Fruit fly (Drosophila melanogaster): ENCODE measurements around the gene Ror.

Ror gene

dm6 chr2L:10251592-10251991 lies at the start of gene Ror:
Gene Ror (plus strand): TSS chr2L:10251843.
- TF ChIP-seq EcR (GFP tag; optimal IDR thresholded peaks at IDR 0.05) (peak; percentile 69), CG9948 (tag; optimal IDR thresholded peaks at IDR 0.05) (no peak)

dm6 chr2L:10203933-10204509 lies 47.6 kb upstream of the Ror start, which contains the start of gene CG34159:
Gene CG34159 (minus strand): TSS chr2L:10204317.
- TF ChIP-seq Snoo (tag; optimal IDR thresholded peaks at IDR 0.05): no peak
- no peak for TF ChIP-seq EcR (GFP tag; optimal IDR thresholded peaks at IDR 0.05)
- TF ChIP-seq CG8159 (tag; optimal IDR thresholded peaks at IDR 0.05): no peak
- TF ChIP-seq CG13204 (GFP tag; optimal IDR thresholded peaks at IDR 0.05): no peak
- no peak for TF ChIP-seq Pif1A (GFP tag; optimal IDR thresholded peaks at IDR 0.05)
- TF ChIP-seq CG14655 (GFP tag; optimal IDR thresholded peaks at IDR 0.05): no peak
- no peak for TF ChIP-seq CG10348 (GFP tag; IDR thresholded peaks at IDR 0.05)
- TF ChIP-seq D1 (tag; optimal IDR thresholded peaks at IDR 0.05): no peak
- no peak for TF ChIP-seq CG32121 (GFP tag; IDR thresholded peaks at IDR 0.05)
- TF ChIP-seq Pif1B (GFP tag; optimal IDR thresholded peaks at IDR 0.05): no peak
- TF ChIP-seq CG8301 (tag; optimal IDR thresholded peaks at IDR 0.05): no peak
- TF ChIP-seq CG12605 (GFP tag; IDR thresholded peaks at IDR 0.05): no peak
- TF ChIP-seq CG34367 (tag; optimal IDR thresholded peaks at IDR 0.05): no peak
- no peak for TF ChIP-seq CG4496 (GFP tag; IDR thresholded peaks at IDR 0.05)
- TF ChIP-seq gl (tag; optimal IDR thresholded peaks at IDR 0.05): no peak
- no peak for TF ChIP-seq CG17806 (tag; optimal IDR thresholded peaks at IDR 0.05)
- no peak for TF ChIP-seq CG15710 (tag; optimal IDR thresholded peaks at IDR 0.05)

DNA sequence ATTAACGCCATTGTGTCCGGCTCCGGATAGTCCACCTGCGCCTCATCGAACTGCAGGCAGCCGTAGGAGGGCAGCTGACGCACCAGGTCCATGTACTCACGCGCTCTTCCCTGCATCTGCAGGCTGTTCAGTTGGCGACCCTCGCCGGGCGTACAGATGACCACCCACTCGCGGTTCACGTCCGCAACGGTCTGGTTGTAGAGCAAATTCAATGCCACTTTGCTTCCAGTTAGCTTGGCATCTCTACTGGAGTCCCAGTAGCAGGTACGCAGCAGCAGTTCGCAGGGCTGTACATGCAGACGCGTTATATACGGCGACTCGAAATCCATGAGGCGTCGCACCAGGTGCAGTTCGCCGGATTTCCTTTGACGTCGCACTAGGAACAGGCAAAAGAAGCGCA lies 45.7 kb upstream of the Ror start:
- TF ChIP-seq CG9948 (tag; optimal IDR thresholded peaks at IDR 0.05) (no peak), fd96Ca (GFP tag; IDR thresholded peaks at IDR 0.05) (no peak), CG10348 (GFP tag; IDR thresholded peaks at IDR 0.05) (no peak), Snoo (tag; optimal IDR thresholded peaks at IDR 0.05) (no peak), CG4496 (GFP tag; IDR thresholded peaks at IDR 0.05) (no peak), Ets98B (GFP tag; IDR thresholded peaks at IDR 0.05) (no peak), CG32121 (GFP tag; IDR thresholded peaks at IDR 0.05) (no peak), Pif1A (GFP tag; optimal IDR thresholded peaks at IDR 0.05) (no peak), CG15710 (tag; optimal IDR thresholded peaks at IDR 0.05) (no peak), CG8159 (tag; optimal IDR thresholded peaks at IDR 0.05) (no peak), CG12605 (GFP tag; IDR thresholded peaks at IDR 0.05) (no peak), CG14655 (GFP tag; optimal IDR thresholded peaks at IDR 0.05) (no peak), Pif1B (GFP tag; optimal IDR thresholded peaks at IDR 0.05) (no peak)

dm6 chr2L:10206633-10207162 lies 44.9 kb upstream of the Ror start, which contains the start of gene Snx17:
Gene Snx17 (minus strand): TSS chr2L:10206961.
- no peak for TF ChIP-seq CG8159 (tag; optimal IDR thresholded peaks at IDR 0.05)
- no peak for TF ChIP-seq CG34367 (tag; optimal IDR thresholded peaks at IDR 0.05)
- TF ChIP-seq fd96Ca (GFP tag; IDR thresholded peaks at IDR 0.05): no peak
- no peak for TF ChIP-seq D1 (tag; optimal IDR thresholded peaks at IDR 0.05)
- no peak for TF ChIP-seq CG8301 (tag; optimal IDR thresholded peaks at IDR 0.05)
- TF ChIP-seq CG9948 (tag; optimal IDR thresholded peaks at IDR 0.05): no peak
- no peak for TF ChIP-seq EcR (GFP tag; optimal IDR thresholded peaks at IDR 0.05)

DNA sequence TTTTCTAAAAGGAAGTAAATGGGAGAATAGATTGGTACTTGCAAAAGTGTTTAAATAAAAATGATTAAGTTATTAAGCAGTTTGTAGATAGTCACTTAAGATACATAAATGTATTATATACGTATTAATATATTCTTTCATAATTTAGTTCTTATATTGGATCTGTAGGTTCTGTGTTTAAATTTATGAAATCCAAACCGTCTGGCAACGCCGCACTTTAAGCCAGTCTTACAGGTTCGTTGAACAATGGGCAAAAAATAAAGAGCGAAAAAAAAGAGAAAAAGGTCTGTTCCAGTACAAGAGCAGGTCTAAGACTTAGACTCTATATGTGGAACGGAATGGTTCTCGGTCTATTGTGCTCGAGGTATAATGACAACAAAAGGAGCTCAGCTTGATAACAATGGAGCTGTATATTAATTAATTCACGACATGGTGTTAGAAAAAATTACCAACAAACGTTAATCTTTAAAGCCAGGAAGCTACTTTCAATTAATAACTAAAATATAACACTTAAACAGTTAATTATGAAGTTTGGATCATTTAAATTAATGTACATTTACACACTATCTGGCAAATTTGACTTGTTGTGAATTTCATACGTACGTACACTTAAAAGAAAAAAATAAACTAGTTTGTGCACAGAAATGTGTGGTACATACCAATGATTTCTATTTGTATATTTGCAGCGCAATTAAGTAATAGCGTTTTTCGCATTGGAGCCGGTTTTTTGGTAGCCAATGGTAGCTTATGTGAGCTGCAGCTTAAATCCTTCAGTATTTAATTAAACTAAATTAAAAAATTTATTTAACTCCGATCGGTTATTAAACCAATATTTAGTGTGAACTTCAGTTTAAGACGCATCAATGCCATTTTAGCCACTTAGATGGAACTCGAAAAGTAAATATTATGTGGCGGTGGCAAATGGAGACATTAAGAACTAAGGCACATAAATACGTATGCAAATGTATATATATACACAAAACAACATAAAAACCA lies 42.5 kb upstream of the Ror start, which contains the start of gene CG5731:
CG5731 (minus strand) TSS at position 946 of the 996 bp plus-strand sequence.
- TF ChIP-seq CG32121 (GFP tag; IDR thresholded peaks at IDR 0.05): 0 out of 2 replicates have a peak, but pooled peaks have one; percentile 16
- TF ChIP-seq Pif1A (GFP tag; optimal IDR thresholded peaks at IDR 0.05): no peak
- 0 out of 2 replicates have a peak, but pooled peaks have one; percentile 21 for TF ChIP-seq CG12605 (GFP tag; IDR thresholded peaks at IDR 0.05)
- TF ChIP-seq EcR (GFP tag; optimal IDR thresholded peaks at IDR 0.05): peak; percentile 64

- TF ChIP-seq Pif1A (GFP tag; optimal IDR thresholded peaks at IDR 0.05) (no peak), CG17806 (tag; optimal IDR thresholded peaks at IDR 0.05) (peak; percentile 10)
Measured at dm6 chr2L:10210631-10211557, 40.7 kb upstream of the Ror start, which contains the start of the genes CG5727 and ath. Gene CG5727 (minus strand): TSS chr2L:10210681. Gene ath (plus strand): TSS chr2L:10211143.

All from whole organism, pupa.